Fruit fly (Drosophila melanogaster): ENCODE measurements around the gene Ir68a.
A peak's percentile ranks its signal among the peaks of the same experiment; 100 is the strongest.

Ir68a gene

dm6 chr3L:11244024-11244576, 8.1 kb upstream of the Ir68a start (continued):
- TF ChIP-seq CG13894 (tag; optimal IDR thresholded peaks at IDR 0.05): peak; percentile 89
- TF ChIP-seq CG13123 (GFP tag; optimal IDR thresholded peaks at IDR 0.05): no peak
- TF ChIP-seq btn (GFP tag; optimal IDR thresholded peaks at IDR 0.05): no peak
- TF ChIP-seq CG5953 (GFP tag; IDR thresholded peaks at IDR 0.05): no peak
- TF ChIP-seq mld (GFP tag; IDR thresholded peaks at IDR 0.05; ENCODE audit: partially characterized antibody): no peak
- no peak for TF ChIP-seq ci (GFP tag; IDR thresholded peaks at IDR 0.05)
- TF ChIP-seq esg (GFP tag; conservative IDR thresholded peaks at IDR 0.05): no peak
- no peak for TF ChIP-seq Side (GFP tag; optimal IDR thresholded peaks at IDR 0.05)
- no peak for TF ChIP-seq peb (GFP tag; IDR thresholded peaks at IDR 0.05)
- no peak for TF ChIP-seq knrl (GFP tag; IDR thresholded peaks at IDR 0.05; ENCODE audit: partially characterized antibody)
- TF ChIP-seq CG11085 (GFP tag; IDR thresholded peaks at IDR 0.05): no peak
- TF ChIP-seq Hr3 (GFP tag; optimal IDR thresholded peaks at IDR 0.05): no peak
- no peak for TF ChIP-seq Poxn (GFP tag; IDR thresholded peaks at IDR 0.05)

DNA sequence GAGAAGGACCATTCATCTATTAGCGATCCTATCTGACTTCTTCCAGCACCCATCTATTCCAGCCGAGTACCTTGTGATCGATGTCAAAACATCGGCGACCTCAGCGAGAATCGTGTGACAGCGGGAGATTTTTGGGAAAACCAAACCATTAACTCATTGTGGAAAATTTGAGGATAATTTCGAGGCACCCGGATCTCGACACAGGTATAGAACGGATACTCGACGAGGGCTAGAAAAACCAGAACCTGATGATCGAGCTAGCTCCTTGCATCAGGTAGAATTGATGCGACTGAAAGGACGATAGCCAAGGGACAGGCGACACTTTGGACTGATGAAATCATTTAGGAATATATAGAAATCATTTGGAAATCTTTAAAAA, 7.3 kb upstream of the Ir68a start:
- peak; percentile 37 for TF ChIP-seq cad (GFP tag; optimal IDR thresholded peaks at IDR 0.05)
- TF ChIP-seq CG2199 (GFP tag; IDR thresholded peaks at IDR 0.05): 0 out of 3 replicates have a peak, but pooled peaks have one; percentile 37
- peak; percentile 93 for TF ChIP-seq zen (tag; optimal IDR thresholded peaks at IDR 0.05)
- TF ChIP-seq unc-4 (GFP tag; IDR thresholded peaks at IDR 0.05; ENCODE audit: partially characterized antibody): no peak
- no peak for TF ChIP-seq pzg (GFP tag; optimal IDR thresholded peaks at IDR 0.05)
- peak; percentile 12 for TF ChIP-seq hth (optimal IDR thresholded peaks at IDR 0.05)
- TF ChIP-seq CG11085 (GFP tag; IDR thresholded peaks at IDR 0.05): no peak
- no peak for TF ChIP-seq p53 (GFP tag; optimal IDR thresholded peaks at IDR 0.05)
- TF ChIP-seq tx (GFP tag; optimal IDR thresholded peaks at IDR 0.05): no peak
- TF ChIP-seq twi (tag; optimal IDR thresholded peaks at IDR 0.05): peak; percentile 30
- peak in 1 of 2 experiments; percentile 86 for TF ChIP-seq tll (GFP tag; optimal IDR thresholded peaks at IDR 0.05)
- TF ChIP-seq ewg (GFP tag; optimal IDR thresholded peaks at IDR 0.05): no peak
- TF ChIP-seq Antp (GFP tag; optimal IDR thresholded peaks at IDR 0.05): no peak
- TF ChIP-seq vfl (GFP tag; optimal IDR thresholded peaks at IDR 0.05): peak; percentile 3
- TF ChIP-seq CG13894 (tag; optimal IDR thresholded peaks at IDR 0.05): no peak
- TF ChIP-seq CG15479 (GFP tag; optimal IDR thresholded peaks at IDR 0.05): peak; percentile 53

DNA sequence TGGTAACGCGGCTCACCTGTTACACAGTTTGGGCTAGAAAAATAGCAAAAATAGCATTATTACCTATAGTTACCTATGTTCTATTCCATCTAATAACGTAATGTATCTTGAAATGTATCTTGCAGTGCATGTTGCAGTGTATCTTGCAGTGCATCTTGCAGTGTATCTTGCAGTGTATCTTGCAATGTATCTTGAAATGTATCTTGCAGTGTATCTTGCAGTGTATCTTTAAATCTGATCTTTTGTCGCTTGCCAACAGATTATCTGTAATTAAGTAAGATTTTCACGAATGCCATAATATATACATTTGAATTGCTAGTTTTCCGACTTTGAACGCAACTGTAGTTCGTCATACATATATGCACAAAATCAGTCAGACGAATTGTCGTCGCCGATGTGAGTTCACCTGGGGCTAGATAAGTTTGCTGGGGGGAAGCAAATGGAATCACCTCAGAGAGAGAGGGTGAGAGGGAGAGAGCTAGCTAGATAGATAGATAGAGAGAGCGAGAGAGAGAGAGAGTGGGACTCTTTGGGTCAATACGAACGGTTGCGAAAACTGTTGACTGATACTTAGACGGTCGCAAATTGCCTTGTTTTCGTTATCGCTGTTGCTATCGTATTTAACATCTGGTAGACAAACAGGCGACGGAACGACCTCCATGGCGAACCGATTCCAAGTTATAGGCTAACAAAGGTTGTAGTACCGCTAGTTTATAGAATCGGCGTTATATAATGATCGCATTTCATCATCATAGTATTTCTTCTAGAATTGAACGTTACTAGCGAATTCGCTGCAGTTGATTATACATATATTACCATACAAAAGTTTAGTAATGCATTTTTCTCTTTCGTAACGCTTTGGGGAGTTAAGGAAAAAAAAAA, 6.6 kb upstream of the Ir68a start:
- TF ChIP-seq grn (GFP tag; optimal IDR thresholded peaks at IDR 0.05): peak; percentile 64
- no peak for TF ChIP-seq CG3281 (GFP tag; optimal IDR thresholded peaks at IDR 0.05)
- TF ChIP-seq zf30C (GFP tag; optimal IDR thresholded peaks at IDR 0.05): peak; percentile 78
- peak in 1 of 2 experiments; percentile 37 for TF ChIP-seq Hr78 (GFP tag; optimal IDR thresholded peaks at IDR 0.05)
- TF ChIP-seq tin (GFP tag; optimal IDR thresholded peaks at IDR 0.05): no peak
- TF ChIP-seq CG16815 (GFP tag; optimal IDR thresholded peaks at IDR 0.05): no peak
- TF ChIP-seq Fer1 (GFP tag; optimal IDR thresholded peaks at IDR 0.05): peak; percentile 18
- 0 out of 2 replicates have a peak, but pooled peaks have one; percentile 10 for TF ChIP-seq CG16779 (GFP tag; IDR thresholded peaks at IDR 0.05)
- TF ChIP-seq CG2678 (tag; optimal IDR thresholded peaks at IDR 0.05): peak; percentile 21
- TF ChIP-seq Oaz (GFP tag; IDR thresholded peaks at IDR 0.05): no peak
- peak; percentile 92 for TF ChIP-seq Med (GFP tag)
- no peak for TF ChIP-seq toy (GFP tag; IDR thresholded peaks at IDR 0.05)
- peak; percentile 45; the same call in 1 of the 2 replicates for TF ChIP-seq Atf6 (GFP tag; IDR thresholded peaks at IDR 0.05)
- TF ChIP-seq ci (GFP tag; IDR thresholded peaks at IDR 0.05): peak; percentile 55; the same call in 2 of the 3 replicates
- TF ChIP-seq slbo (GFP tag; IDR thresholded peaks at IDR 0.05): peak; percentile 24; the same call in 1 of the 2 replicates
- 0 out of 3 replicates have a peak, but pooled peaks have one; percentile 31 for TF ChIP-seq so (GFP tag; IDR thresholded peaks at IDR 0.05)
- TF ChIP-seq CG15601 (tag; optimal IDR thresholded peaks at IDR 0.05): no peak
- no peak for TF ChIP-seq aop (GFP tag; IDR thresholded peaks at IDR 0.05)
- no peak for TF ChIP-seq repo (GFP tag; optimal IDR thresholded peaks at IDR 0.05)
- no peak for TF ChIP-seq Ssrp (tag; optimal IDR thresholded peaks at IDR 0.05)
- TF ChIP-seq CG13894 (tag; optimal IDR thresholded peaks at IDR 0.05): no peak
- TF ChIP-seq Awh (GFP tag; IDR thresholded peaks at IDR 0.05): 0 out of 2 replicates have a peak, but pooled peaks have one; percentile 35

All from whole organism, embryonic.